Worm (Caenorhabditis elegans) whole organism, L2 larva: ENCODE results near the gene col-98.

ENCODE experiments used
- ama-1 ChIP-seq: fragments of 150-350 bp; optimal IDR thresholded peaks from 2 replicates; lab custom pipeline; 2018; ENCODE audit warnings: inconsistent platforms
- ceh-82 ChIP-seq: fragments of 150-350 bp; optimal IDR thresholded peaks from 2 replicates; lab custom pipeline; 2014; ENCODE audit warnings: missing biosample characterization, missing genetic modification characterization
- egl-27 ChIP-seq: sonication (generic microtip); optimal IDR thresholded peaks from 3 replicates; lab custom pipeline; 2017; ENCODE audit warnings: missing biosample characterization, missing genetic modification reagents, missing genetic modification characterization
- elt-3 ChIP-seq: sonication (generic microtip); optimal IDR thresholded peaks from 2 replicates; lab custom pipeline; 2017; ENCODE audit warnings: missing biosample characterization, missing genetic modification characterization
- fos-1 ChIP-seq: fragments of 150-350 bp; optimal IDR thresholded peaks from 2 replicates; lab custom pipeline; 2014; ENCODE audit warnings: missing biosample characterization, missing genetic modification characterization
- lin-39 ChIP-seq: fragments of 150-350 bp; optimal IDR thresholded peaks from 2 replicates; lab custom pipeline; 2014; ENCODE audit warnings: missing biosample characterization, missing genetic modification reagents, missing genetic modification characterization
- mbf-1 ChIP-seq: sonication (generic microtip); optimal IDR thresholded peaks from 2 replicates; lab custom pipeline; 2017; ENCODE audit warnings: missing biosample characterization, missing genetic modification characterization
- nhr-12 ChIP-seq: fragments of 150-350 bp; optimal IDR thresholded peaks from 2 replicates; lab custom pipeline; 2014; ENCODE audit warnings: missing biosample characterization, missing genetic modification characterization
- nhr-237 ChIP-seq: fragments of 150-350 bp; optimal IDR thresholded peaks from 2 replicates; lab custom pipeline; 2014; ENCODE audit warnings: missing biosample characterization, missing genetic modification characterization
- nhr-77 ChIP-seq: fragments of 150-350 bp; optimal IDR thresholded peaks from 2 replicates; lab custom pipeline; 2014; ENCODE audit warnings: missing biosample characterization, missing genetic modification characterization
- skn-1 ChIP-seq: sonication (generic microtip); optimal IDR thresholded peaks from 2 replicates; lab custom pipeline; 2017; ENCODE audit warnings: missing biosample characterization, missing genetic modification characterization
- snpc-4 ChIP-seq: fragments of 150-350 bp; optimal IDR thresholded peaks from 2 replicates; lab custom pipeline; 2014; ENCODE audit warnings: missing biosample characterization, missing genetic modification characterization
- ztf-4 ChIP-seq: fragments of 150-350 bp; optimal IDR thresholded peaks from 2 replicates; lab custom pipeline; 2014; ENCODE audit warnings: missing biosample characterization, missing genetic modification characterization

ce11 chrIII:13067884-13068767 lies 49.3 kb downstream of the col-98 start:
- TF ChIP-seq nhr-12 (tag; lab: Kevin White, UChicago) (no peak), egl-27 (tag; lab: Kevin White, UChicago) (peak; percentile 74), fos-1 (peak; percentile 78), ama-1 (lab: Kevin White, UChicago) (peak; percentile 80), lin-39 (tag; lab: Kevin White, UChicago) (peak; percentile 29), mbf-1 (tag; lab: Kevin White, UChicago) (no peak), nhr-237 (tag; lab: Kevin White, UChicago) (no peak), nhr-77 (tag; lab: Kevin White, UChicago) (no peak), ztf-4 (tag; lab: Kevin White, UChicago) (peak; percentile 78), elt-3 (tag; lab: Kevin White, UChicago) (no peak), snpc-4 (peak; percentile 76), ceh-82 (tag; lab: Kevin White, UChicago) (peak; percentile 42), skn-1 (tag; lab: Kevin White, UChicago) (no peak)
